Fruit fly (Drosophila melanogaster) whole organism, embryonic: Measurements from ENCODE around the gene CG14221.

ENCODE experiments used
- Abd-B ChIP-seq: fragments of 200-800 bp; sonication (Bioruptor generic); optimal IDR thresholded peaks from 2 replicates; lab custom pipeline; 2018; ENCODE audit warnings: missing biosample characterization, mild to moderate bottlenecking, missing genetic modification characterization, moderate library complexity
- Aef1 ChIP-seq: fragments of 200-800 bp; sonication (Bioruptor generic); IDR thresholded peaks from 3 replicates; pipeline ENCODE4 v1.3.6; 2022; ENCODE audit warnings: missing biosample characterization, missing genetic modification characterization
- Bgb ChIP-seq: fragments of 200-800 bp; sonication (Bioruptor generic); IDR thresholded peaks from 2 replicates; pipeline ENCODE4 v1.3.6; 2022; ENCODE audit warnings: missing biosample characterization, missing genetic modification characterization; ENCODE audit not compliant: partially characterized antibody
- CG10543 ChIP-seq: fragments of 200-800 bp; sonication (Bioruptor generic); optimal IDR thresholded peaks from 3 replicates; lab custom pipeline; 2017; ENCODE audit warnings: missing biosample characterization, mild to moderate bottlenecking, missing genetic modification characterization, moderate library complexity
- CG14441 ChIP-seq: fragments of 200-800 bp; sonication (Bioruptor generic); IDR thresholded peaks from 2 replicates; pipeline ENCODE4 v1.3.6; 2022; ENCODE audit warnings: missing biosample characterization, missing genetic modification characterization
- CG14710 ChIP-seq: fragments of 200-800 bp; sonication (Bioruptor generic); optimal IDR thresholded peaks from 3 replicates; lab custom pipeline; 2019; ENCODE audit warnings: missing biosample characterization, mild to moderate bottlenecking, missing genetic modification characterization, moderate library complexity
- CG17359 ChIP-seq: fragments of 200-800 bp; sonication (Bioruptor generic); optimal IDR thresholded peaks from 3 replicates; lab custom pipeline; 2018; ENCODE audit warnings: missing biosample characterization, mild to moderate bottlenecking, missing genetic modification characterization, moderate library complexity
- CG18476 ChIP-seq: fragments of 200-800 bp; sonication (Bioruptor generic); optimal IDR thresholded peaks from 2 replicates; lab custom pipeline; 2016; ENCODE audit warnings: missing biosample characterization, mild to moderate bottlenecking, missing genetic modification characterization
- CG18764 ChIP-seq: fragments of 200-800 bp; sonication (Bioruptor generic); optimal IDR thresholded peaks from 3 replicates; lab custom pipeline; 2016; ENCODE audit warnings: missing biosample characterization, missing genetic modification characterization
- CG33213 ChIP-seq: fragments of 200-800 bp; sonication (Bioruptor generic); optimal IDR thresholded peaks from 3 replicates; lab custom pipeline; 2016; ENCODE audit warnings: missing biosample characterization, missing genetic modification characterization
- CG3995 ChIP-seq: fragments of 200-800 bp; sonication (Bioruptor generic); optimal IDR thresholded peaks from 3 replicates; lab custom pipeline; 2016; ENCODE audit warnings: missing biosample characterization, missing genetic modification characterization
- CG5953 ChIP-seq: fragments of 200-800 bp; sonication (Bioruptor generic); IDR thresholded peaks from 2 replicates; pipeline ENCODE4 v1.3.6; 2022; ENCODE audit warnings: missing biosample characterization, missing genetic modification characterization
- CG7745 ChIP-seq: fragments of 200-800 bp; sonication (Bioruptor generic); optimal IDR thresholded peaks from 2 replicates; lab custom pipeline; 2018; ENCODE audit warnings: missing biosample characterization, mild to moderate bottlenecking, missing genetic modification characterization, moderate library complexity
- CG8359 ChIP-seq: fragments of 200-800 bp; sonication (Bioruptor generic); optimal IDR thresholded peaks from 2 replicates; lab custom pipeline; 2017; ENCODE audit warnings: missing biosample characterization, mild to moderate bottlenecking, missing genetic modification characterization, borderline replicate concordance
- CG9797 ChIP-seq: fragments of 200-800 bp; sonication (Bioruptor generic); optimal IDR thresholded peaks from 3 replicates; lab custom pipeline; 2018; ENCODE audit warnings: missing biosample characterization, mild to moderate bottlenecking, missing genetic modification characterization
- D19A ChIP-seq: fragments of 200-800 bp; optimal IDR thresholded peaks from 3 replicates; lab custom pipeline; 2019; ENCODE audit warnings: missing biosample characterization, mild to moderate bottlenecking, missing genetic modification characterization, moderate library complexity
- Dbx ChIP-seq: fragments of 200-800 bp; sonication (Bioruptor generic); IDR thresholded peaks from 3 replicates; pipeline ENCODE4 v1.3.6; 2022; ENCODE audit warnings: missing biosample characterization, missing genetic modification characterization
- Dek ChIP-seq: fragments of 200-800 bp; sonication (Bioruptor generic); optimal IDR thresholded peaks from 3 replicates; lab custom pipeline; 2019; ENCODE audit warnings: missing biosample characterization, mild to moderate bottlenecking, missing genetic modification characterization, moderate library complexity
- Dip2 ChIP-seq: fragments of 200-800 bp; sonication (Bioruptor generic); IDR thresholded peaks from 2 replicates; pipeline ENCODE4 v1.3.6; 2022; ENCODE audit warnings: missing biosample characterization, missing genetic modification characterization
- Drgx ChIP-seq: fragments of 200-800 bp; sonication (Bioruptor generic); IDR thresholded peaks from 2 replicates; pipeline ENCODE4 v1.3.6; 2022; ENCODE audit warnings: missing biosample characterization, missing genetic modification characterization
- E2f2 ChIP-seq: fragments of 200-800 bp; sonication (Bioruptor generic); IDR thresholded peaks from 2 replicates; pipeline ENCODE4 v1.3.6; 2022; ENCODE audit warnings: missing biosample characterization, missing genetic modification characterization
- GATAe ChIP-seq: fragments of 200-800 bp; sonication (Bioruptor generic); conservative IDR thresholded peaks from 2 replicates; pipeline ENCODE4 v1.3.6; 2022; ENCODE audit warnings: missing biosample characterization, missing genetic modification characterization
- H15 ChIP-seq: fragments of 200-800 bp; sonication (Bioruptor generic); IDR thresholded peaks from 3 replicates; pipeline ENCODE4 v1.3.6; 2022; ENCODE audit warnings: missing biosample characterization, missing genetic modification characterization
- HLHmδ ChIP-seq: fragments of 200-800 bp; sonication (Bioruptor generic); optimal IDR thresholded peaks from 2 replicates; lab custom pipeline; 2018; ENCODE audit warnings: missing biosample characterization, mild to moderate bottlenecking, missing genetic modification characterization, moderate library complexity
- Hmr ChIP-seq: fragments of 200-800 bp; sonication (Bioruptor generic); optimal IDR thresholded peaks from 3 replicates; lab custom pipeline; 2017; ENCODE audit warnings: mild to moderate bottlenecking, missing biosample characterization, missing genetic modification reagents, missing genetic modification characterization
- Hr39 ChIP-seq: fragments of >200 bp; optimal IDR thresholded peaks from 2 replicates; lab custom pipeline; 2017
- Med ChIP-seq: fragments of 200-800 bp; sonication (Bioruptor generic); peaks from one replicate; lab custom pipeline; 2016; ENCODE audit warnings: missing biosample characterization, missing genetic modification characterization, mild to moderate bottlenecking, inconsistent platforms, moderate library complexity
- NfI ChIP-seq: fragments of 200-800 bp; sonication (Bioruptor generic); optimal IDR thresholded peaks from 3 replicates; lab custom pipeline; 2018; ENCODE audit warnings: missing biosample characterization, mild to moderate bottlenecking, missing genetic modification characterization, moderate library complexity
- YL-1 ChIP-seq: fragments of 200-800 bp; sonication (Bioruptor generic); optimal IDR thresholded peaks from 3 replicates; lab custom pipeline; 2017; ENCODE audit warnings: missing biosample characterization, mild to moderate bottlenecking, missing genetic modification characterization
- abd-A ChIP-seq: fragments of 200-800 bp; sonication (Bioruptor generic); optimal IDR thresholded peaks from 3 replicates; lab custom pipeline; 2019; ENCODE audit warnings: missing biosample characterization, mild to moderate bottlenecking, missing genetic modification characterization, moderate library complexity
- amos ChIP-seq: fragments of 200-800 bp; sonication (Bioruptor generic); IDR thresholded peaks from 2 replicates; pipeline ENCODE4 v1.3.6; 2022; ENCODE audit warnings: missing biosample characterization, missing genetic modification characterization; ENCODE audit not compliant: partially characterized antibody
- ato ChIP-seq: fragments of 200-800 bp; sonication (Bioruptor generic); IDR thresholded peaks from 2 replicates; pipeline ENCODE4 v1.3.6; 2022; ENCODE audit warnings: missing biosample characterization, missing genetic modification characterization; ENCODE audit not compliant: partially characterized antibody
- bigmax ChIP-seq: fragments of 200-800 bp; sonication (Bioruptor generic); optimal IDR thresholded peaks from 2 replicates; lab custom pipeline; 2018; ENCODE audit warnings: missing biosample characterization, mild to moderate bottlenecking, missing genetic modification characterization
- cas ChIP-seq: fragments of 200-800 bp; sonication (Bioruptor generic); IDR thresholded peaks from 2 replicates; pipeline ENCODE4 v1.3.6; 2022; ENCODE audit warnings: missing biosample characterization, missing genetic modification characterization
- croc ChIP-seq: fragments of 200-800 bp; sonication (Bioruptor generic); conservative IDR thresholded peaks from 3 replicates; pipeline ENCODE4 v1.3.6; 2022; ENCODE audit warnings: missing biosample characterization, missing genetic modification characterization
- crol ChIP-seq: fragments of 200-800 bp; sonication (Bioruptor generic); IDR thresholded peaks from 2 replicates; pipeline ENCODE4 v1.3.6; 2022; ENCODE audit warnings: missing biosample characterization, missing genetic modification characterization
- en ChIP-seq: fragments of 200-800 bp; sonication (Bioruptor generic); optimal IDR thresholded peaks from 2 replicates; lab custom pipeline; 2016; ENCODE audit warnings: missing biosample characterization, missing genetic modification characterization
- fd3F ChIP-seq: fragments of 200-800 bp; sonication (Bioruptor generic); optimal IDR thresholded peaks from 2 replicates; lab custom pipeline; 2018; ENCODE audit warnings: missing biosample characterization, mild to moderate bottlenecking, missing genetic modification characterization, moderate library complexity
- fd64A ChIP-seq: fragments of 200-800 bp; sonication (Bioruptor generic); optimal IDR thresholded peaks from 3 replicates; lab custom pipeline; 2018; ENCODE audit warnings: missing biosample characterization, mild to moderate bottlenecking, missing genetic modification characterization
- fru ChIP-seq: fragments of >200 bp; optimal IDR thresholded peaks from 2 replicates; lab custom pipeline; 2017
- gcm ChIP-seq: fragments of 200-800 bp; sonication (Bioruptor generic); optimal IDR thresholded peaks from 2 replicates; lab custom pipeline; 2019; ENCODE audit warnings: missing biosample characterization, mild to moderate bottlenecking, missing genetic modification characterization, moderate library complexity
- hkb ChIP-seq, 2 experiments: fragments of 200-800 bp in 1 of 2; fragments of >200 bp in 1 of 2; sonication (Bioruptor generic) in 1 of 2; IDR thresholded peaks in 1 of 2; optimal IDR thresholded peaks in 1 of 2; 2 replicates each; pipeline versions ENCODE4 v1.3.6 to Lab custom; 2017 to 2022; ENCODE audit warnings: missing biosample characterization in 1 of 2, missing genetic modification characterization in 1 of 2
- ind ChIP-seq: fragments of 200-800 bp; sonication (Bioruptor generic); optimal IDR thresholded peaks from 3 replicates; lab custom pipeline; 2016; ENCODE audit warnings: missing biosample characterization, missing genetic modification characterization
- jing ChIP-seq: fragments of 200-800 bp; sonication (Bioruptor generic); optimal IDR thresholded peaks from 2 replicates; lab custom pipeline; 2018; ENCODE audit warnings: missing biosample characterization, mild to moderate bottlenecking, missing genetic modification characterization
- kay ChIP-seq: fragments of 200-800 bp; sonication (Bioruptor generic); optimal IDR thresholded peaks from 2 replicates; lab custom pipeline; 2016; ENCODE audit warnings: missing biosample characterization, missing genetic modification characterization
- pros ChIP-seq: fragments of 200-800 bp; sonication (Bioruptor generic); optimal IDR thresholded peaks from 3 replicates; lab custom pipeline; 2019; ENCODE audit warnings: missing biosample characterization, mild to moderate bottlenecking, missing genetic modification characterization, moderate library complexity
- row ChIP-seq: fragments of 200-800 bp; sonication (Bioruptor generic); IDR thresholded peaks from 3 replicates; pipeline ENCODE4 v1.3.6; 2022; ENCODE audit warnings: missing biosample characterization, missing genetic modification characterization
- ssp ChIP-seq: fragments of 200-800 bp; sonication (Bioruptor generic); IDR thresholded peaks from 2 replicates; pipeline ENCODE4 v1.3.6; 2022; ENCODE audit warnings: missing biosample characterization, missing genetic modification characterization
- unpg ChIP-seq: fragments of 200-800 bp; sonication (Bioruptor generic); optimal IDR thresholded peaks from 3 replicates; lab custom pipeline; 2018; ENCODE audit warnings: missing biosample characterization, mild to moderate bottlenecking, missing genetic modification characterization, moderate library complexity
- zen2 ChIP-seq: fragments of 200-800 bp; sonication (Bioruptor generic); IDR thresholded peaks from 3 replicates; pipeline ENCODE4 v1.3.6; 2022; ENCODE audit warnings: missing biosample characterization, missing genetic modification characterization; ENCODE audit not compliant: partially characterized antibody

The CG14221 gene

DNA sequence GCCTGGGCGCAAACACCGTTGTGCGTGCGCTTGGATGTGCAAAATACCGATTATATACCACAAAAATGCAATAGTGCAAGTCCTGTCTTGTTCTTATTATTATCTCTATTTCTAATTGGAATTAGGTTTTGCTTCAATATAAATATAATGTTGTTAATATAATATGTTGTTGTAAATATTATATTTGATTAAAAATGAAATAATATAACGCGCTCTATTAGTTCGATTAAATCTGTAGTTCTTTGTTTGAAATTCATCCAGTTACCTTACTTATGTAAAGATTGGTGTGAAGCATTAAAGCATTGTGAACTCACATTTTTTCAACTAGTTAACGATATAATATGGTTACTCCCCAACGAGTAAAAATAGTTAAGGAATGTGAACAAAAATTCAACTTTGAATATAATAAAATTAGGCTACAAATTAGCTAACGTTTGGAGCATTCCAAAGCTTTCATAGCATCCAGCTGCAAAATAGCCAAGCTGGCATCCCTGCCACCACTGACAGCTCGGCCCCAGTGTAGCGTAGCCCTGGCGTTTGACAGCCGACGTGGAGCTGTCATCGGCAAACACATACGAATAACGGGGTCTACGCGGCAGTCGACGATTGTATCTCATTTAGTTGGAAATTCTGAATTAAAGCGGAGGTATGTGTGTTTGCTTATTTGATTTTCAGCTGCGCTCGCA, 21.9 kb upstream of the CG14221 start, which contains the start of the genes CG12237 and Sec61gamma (continued):
- TF ChIP-seq CG5953 (GFP tag; lab: Robert Waterston, UW) (no peak), ind (GFP tag; lab: Kevin White, UChicago) (no peak), CG18476 (GFP tag; lab: Kevin White, UChicago) (no peak), fd64A (GFP tag; lab: Kevin White, UChicago) (no peak), ssp (GFP tag; lab: Robert Waterston, UW) (peak; percentile 30), CG8359 (no peak), Abd-B (GFP tag; lab: Kevin White, UChicago) (no peak), en (GFP tag; lab: Kevin White, UChicago) (no peak), Hr39 (lab: Kevin White, UChicago) (no peak), NfI (GFP tag; lab: Kevin White, UChicago) (peak; percentile 11), Dek (peak; percentile 27), croc (GFP tag; lab: Robert Waterston, UW) (no peak), bigmax (GFP tag; lab: Kevin White, UChicago) (no peak), CG9797 (GFP tag; lab: Kevin White, UChicago) (peak; percentile 31), D19A (no peak), CG14710 (tag; lab: Kevin White, UChicago) (peak; percentile 60), Aef1 (GFP tag; lab: Robert Waterston, UW) (no peak), CG33213 (GFP tag; lab: Kevin White, UChicago) (peak; percentile 39), ato (no peak), gcm (GFP tag; lab: Kevin White, UChicago) (no peak), abd-A (tag; lab: Kevin White, UChicago) (no peak), GATAe (GFP tag; lab: Robert Waterston, UW) (no peak), Dbx (peak; percentile 53; the same call in 2 of the 3 replicates), row (GFP tag; lab: Robert Waterston, UW) (peak; percentile 89), jing (no peak), zen2 (GFP tag; lab: Robert Waterston, UW) (no peak), crol (GFP tag; lab: Robert Waterston, UW) (no peak), Dip2 (GFP tag; lab: Robert Waterston, UW) (no peak), Bgb (peak; percentile 30; the same call in 1 of the 2 replicates), CG7745 (no peak), Hmr (GFP tag; lab: Kevin White, UChicago) (no peak), CG17359 (tag; lab: Kevin White, UChicago) (peak; percentile 26), CG3995 (GFP tag; lab: Kevin White, UChicago) (no peak), hkb (optimal IDR thresholded peaks at IDR 0.05; lab: Kevin White, UChicago) (no peak), hkb (GFP tag; IDR thresholded peaks at IDR 0.05; lab: Robert Waterston, UW) (no peak), CG18764 (GFP tag; lab: Kevin White, UChicago) (no peak), unpg (no peak), YL-1 (GFP tag; lab: Kevin White, UChicago) (peak; percentile 79), cas (no peak), Med (GFP tag; lab: Kevin White, UChicago) (peak; percentile 88), kay (GFP tag; lab: Kevin White, UChicago) (no peak), pros (GFP tag; lab: Kevin White, UChicago) (no peak), fd3F (GFP tag; lab: Kevin White, UChicago) (no peak), CG14441 (GFP tag; lab: Robert Waterston, UW) (no peak), CG10543 (no peak), HLHmδ (GFP tag; lab: Kevin White, UChicago) (peak; percentile 85), amos (GFP tag; lab: Robert Waterston, UW) (peak; percentile 50; the same call in 1 of the 2 replicates), fru (lab: Kevin White, UChicago) (no peak), Drgx (GFP tag; lab: Robert Waterston, UW) (no peak), E2f2 (GFP tag; lab: Robert Waterston, UW) (peak; percentile 33; the same call in 1 of the 2 replicates), H15 (no peak)
